Worm (Caenorhabditis elegans): ENCODE data around the gene R13A1.3.

DNA sequence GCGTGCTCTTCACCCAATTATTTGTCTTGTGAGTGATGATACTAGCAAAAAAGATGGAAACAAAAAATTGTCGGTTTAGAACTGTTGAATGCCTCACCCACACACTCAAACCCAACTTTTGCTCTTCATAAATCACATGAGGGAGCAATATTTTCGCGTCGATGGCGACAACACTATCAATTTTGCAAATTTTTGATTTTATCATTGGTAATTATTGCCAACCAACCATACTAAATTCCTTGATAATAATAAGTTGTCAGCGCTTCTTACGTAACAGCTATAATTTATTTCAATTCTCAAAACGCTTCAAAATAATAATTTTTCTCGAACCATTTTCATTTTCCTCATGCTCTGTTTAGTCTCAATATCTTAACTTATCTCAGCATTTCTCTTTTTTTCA is 9.0 kb downstream of the R13A1.3 start:
- TF ChIP-seq hnd-1 (tag; optimal IDR thresholded peaks at IDR 0.05) (no peak), ama-1 (optimal IDR thresholded peaks at IDR 0.05) (no peak), ets-7 (tag; optimal IDR thresholded peaks at IDR 0.05) (no peak), hmg-4 (GFP tag; optimal IDR thresholded peaks at IDR 0.05) (no peak), flt-1 (GFP tag; IDR thresholded peaks at IDR 0.05) (no peak), ceh-13 (GFP tag; optimal IDR thresholded peaks at IDR 0.05) (no peak), pes-1 (GFP tag; IDR thresholded peaks at IDR 0.05) (no peak), aly-1 (tag; optimal IDR thresholded peaks at IDR 0.05) (no peak), B0310.2 (tag; optimal IDR thresholded peaks at IDR 0.05) (no peak), sea-1 (GFP tag; conservative IDR thresholded peaks at IDR 0.05) (no peak), F13C5.2 (tag; optimal IDR thresholded peaks at IDR 0.05) (no peak), tbx-37 (GFP tag; conservative IDR thresholded peaks at IDR 0.05) (no peak), hmbx-1 (tag; optimal IDR thresholded peaks at IDR 0.05) (no peak), ceh-36 (tag; optimal IDR thresholded peaks at IDR 0.05) (no peak)
